Worm (Caenorhabditis elegans) whole organism, L3 larva: Measurements from ENCODE around the gene srw-137.
"Not testable (repeated sequence)": the region's sequence is repeated elsewhere in the genome, so short reads cannot be mapped to it uniquely, and the experiment has no call there.

Source experiments
- R02D3.7 ChIP-seq: fragments of 150-350 bp; optimal IDR thresholded peaks from 2 replicates; lab custom pipeline; 2014; ENCODE audit warnings: missing biosample characterization, missing genetic modification characterization
- ZK546.5 ChIP-seq: sonication (generic microtip); optimal IDR thresholded peaks from 2 replicates; lab custom pipeline; 2017; ENCODE audit warnings: missing biosample characterization, missing genetic modification characterization
- aly-2 ChIP-seq: fragments of 150-350 bp; optimal IDR thresholded peaks from 2 replicates; lab custom pipeline; 2014; ENCODE audit warnings: missing biosample characterization, missing genetic modification characterization
- ama-1 ChIP-seq: fragments of 150-350 bp; optimal IDR thresholded peaks from 2 replicates; lab custom pipeline; 2018
- ceh-16 ChIP-seq: sonication (generic microtip); optimal IDR thresholded peaks from 2 replicates; lab custom pipeline; 2017; ENCODE audit warnings: missing biosample characterization, missing genetic modification characterization
- ceh-28 ChIP-seq: fragments of 150-350 bp; optimal IDR thresholded peaks from 2 replicates; lab custom pipeline; 2014; ENCODE audit warnings: missing biosample characterization, missing genetic modification reagents, missing genetic modification characterization
- ceh-82 ChIP-seq: fragments of 150-350 bp; optimal IDR thresholded peaks from 2 replicates; lab custom pipeline; 2014; ENCODE audit warnings: missing biosample characterization, missing genetic modification characterization
- egl-27 ChIP-seq: sonication (generic microtip); optimal IDR thresholded peaks from 4 replicates; lab custom pipeline; 2017; ENCODE audit warnings: missing biosample characterization, missing genetic modification reagents, missing genetic modification characterization
- egl-5 ChIP-seq: fragments of 150-350 bp; optimal IDR thresholded peaks from 2 replicates; lab custom pipeline; 2017; ENCODE audit warnings: missing biosample characterization, missing genetic modification reagents, missing genetic modification characterization, inconsistent platforms
- elt-2 ChIP-seq: sonication (generic microtip); optimal IDR thresholded peaks from 2 replicates; lab custom pipeline; 2016; ENCODE audit warnings: missing genetic modification reagents, mild to moderate bottlenecking, missing genetic modification characterization, missing compliant biosample characterization
- elt-3 ChIP-seq, 3 experiments: fragments of 150-350 bp in 1 of 3; sonication (generic microtip) in 2 of 3; optimal IDR thresholded peaks; 2 replicates in 2 of 3; 4 replicates in 1 of 3; lab custom pipeline; 2014 to 2017; ENCODE audit warnings: missing biosample characterization in 3 of 3, missing genetic modification characterization in 3 of 3
- eor-1 ChIP-seq, 2 experiments: fragments of 150-350 bp; optimal IDR thresholded peaks; 2 replicates each; lab custom pipeline; 2014 to 2018; ENCODE audit warnings: missing biosample characterization in 2 of 2, missing genetic modification characterization in 2 of 2
- fkh-10 ChIP-seq: sonication (generic microtip); optimal IDR thresholded peaks from 2 replicates; lab custom pipeline; 2017; ENCODE audit warnings: missing biosample characterization, missing genetic modification reagents, missing genetic modification characterization
- fkh-2 ChIP-seq: fragments of 150-350 bp; optimal IDR thresholded peaks from 2 replicates; lab custom pipeline; 2014; ENCODE audit warnings: missing biosample characterization, missing genetic modification reagents, missing genetic modification characterization
- fos-1 ChIP-seq: fragments of 150-350 bp; optimal IDR thresholded peaks from 2 replicates; lab custom pipeline; 2014; ENCODE audit warnings: missing biosample characterization, missing genetic modification characterization
- hmg-11 ChIP-seq: sonication (generic microtip); optimal IDR thresholded peaks from 2 replicates; lab custom pipeline; 2016; ENCODE audit warnings: missing genetic modification characterization, missing compliant biosample characterization
- lin-39 ChIP-seq: fragments of 150-350 bp; optimal IDR thresholded peaks from 2 replicates; lab custom pipeline; 2018; ENCODE audit warnings: missing biosample characterization, missing genetic modification reagents, missing genetic modification characterization
- mdl-1 ChIP-seq: fragments of 150-350 bp; optimal IDR thresholded peaks from 2 replicates; lab custom pipeline; 2014; ENCODE audit warnings: missing biosample characterization, missing genetic modification characterization
- nfya-1 ChIP-seq: sonication (generic microtip); optimal IDR thresholded peaks from 2 replicates; lab custom pipeline; 2017; ENCODE audit warnings: missing genetic modification characterization, mild to moderate bottlenecking, missing compliant biosample characterization, antibody characterized with exemption, moderate library complexity; ENCODE audit not compliant: insufficient read depth
- nhr-11 ChIP-seq: fragments of 150-350 bp; optimal IDR thresholded peaks from 2 replicates; lab custom pipeline; 2014; ENCODE audit warnings: missing biosample characterization, missing genetic modification characterization
- nhr-12 ChIP-seq: fragments of 150-350 bp; optimal IDR thresholded peaks from 2 replicates; lab custom pipeline; 2014; ENCODE audit warnings: missing biosample characterization, missing genetic modification characterization
- nhr-237 ChIP-seq: fragments of 150-350 bp; optimal IDR thresholded peaks from 2 replicates; lab custom pipeline; 2014; ENCODE audit warnings: missing biosample characterization, missing genetic modification characterization
- nhr-28 ChIP-seq: fragments of 150-350 bp; optimal IDR thresholded peaks from 2 replicates; lab custom pipeline; 2014; ENCODE audit warnings: missing biosample characterization, missing genetic modification characterization
- nhr-67 ChIP-seq: fragments of 150-350 bp; optimal IDR thresholded peaks from 2 replicates; lab custom pipeline; 2014; ENCODE audit warnings: missing biosample characterization, missing genetic modification characterization
- nhr-76 ChIP-seq: fragments of 150-350 bp; sonication (generic microtip); optimal IDR thresholded peaks from 5 replicates; lab custom pipeline; 2014; ENCODE audit warnings: missing biosample characterization, missing genetic modification characterization
- pha-4 ChIP-seq: fragments of 150-350 bp; optimal IDR thresholded peaks from 2 replicates; lab custom pipeline; 2014; ENCODE audit warnings: missing biosample characterization, missing genetic modification reagents, missing genetic modification characterization
- sea-2 ChIP-seq: fragments of 150-350 bp; sonication (generic microtip); optimal IDR thresholded peaks from 4 replicates; lab custom pipeline; 2014; ENCODE audit warnings: missing biosample characterization, missing genetic modification reagents, missing genetic modification characterization
- skn-1 ChIP-seq: fragments of 150-350 bp; optimal IDR thresholded peaks from 2 replicates; lab custom pipeline; 2014; ENCODE audit warnings: missing biosample characterization, missing genetic modification characterization
- tbx-2 ChIP-seq: sonication (generic microtip); optimal IDR thresholded peaks from 2 replicates; lab custom pipeline; 2016; ENCODE audit warnings: mild to moderate bottlenecking, missing genetic modification characterization, missing compliant biosample characterization
- unc-39 ChIP-seq: sonication (generic microtip); optimal IDR thresholded peaks from 4 replicates; lab custom pipeline; 2017; ENCODE audit warnings: missing biosample characterization, missing genetic modification characterization
- unc-62 ChIP-seq: fragments of 150-350 bp; sonication (generic microtip); optimal IDR thresholded peaks from 4 replicates; lab custom pipeline; 2014; ENCODE audit warnings: missing biosample characterization, missing genetic modification reagents, missing genetic modification characterization
- zag-1 ChIP-seq: fragments of 150-350 bp; optimal IDR thresholded peaks from 2 replicates; lab custom pipeline; 2014; ENCODE audit warnings: missing biosample characterization, missing genetic modification characterization
- ztf-4 ChIP-seq: fragments of 150-350 bp; optimal IDR thresholded peaks from 2 replicates; lab custom pipeline; 2014; ENCODE audit warnings: missing biosample characterization, missing genetic modification characterization

srw-137 gene

ce11 chrV:2955342-2955741, 11.6 kb upstream of the srw-137 start, which contains the start of gene srh-248:
Gene srh-248, minus strand, starts transcription at chrV:2955442.
- TF ChIP-seq ztf-4 (tag; lab: Kevin White, UChicago); sea-2 (GFP tag; lab: Kevin White, UChicago); ceh-16 (tag; lab: Kevin White, UChicago): not testable (repeated sequence)

ce11 chrV:2952102-2952501, 8.3 kb upstream of the srw-137 start, which contains the start of gene srw-122:
Gene srw-122, minus strand, starts transcription at chrV:2952202.
- TF ChIP-seq nhr-237, aly-2, elt-2 (tag; lab: Kevin White, UChicago): not testable (repeated sequence)

- TF ChIP-seq egl-5 (tag; lab: Kevin White, UChicago): no peak
- TF ChIP-seq R02D3.7 (tag; lab: Kevin White, UChicago): no peak
- TF ChIP-seq lin-39 (tag; lab: Kevin White, UChicago): no peak
- TF ChIP-seq ceh-28 (tag; lab: Kevin White, UChicago): no peak
- no peak for TF ChIP-seq skn-1 (tag; lab: Kevin White, UChicago)
Observed at ce11 chrV:2945602-2946001, 1.8 kb upstream of the srw-137 start, which contains the start of gene srh-87. Gene srh-87, minus strand, starts transcription at chrV:2945702.

- no peak for TF ChIP-seq ceh-82 (tag; lab: Kevin White, UChicago)
- no peak for TF ChIP-seq elt-3 (tag; optimal IDR thresholded peaks at IDR 0.05; lab: Kevin White, UChicago)
- no peak for TF ChIP-seq ama-1 (lab: Kevin White, UChicago)
- no peak for TF ChIP-seq egl-5 (tag; lab: Kevin White, UChicago)
- TF ChIP-seq ZK546.5 (tag; lab: Kevin White, UChicago): no peak
- TF ChIP-seq fkh-2 (tag; lab: Kevin White, UChicago): no peak
- TF ChIP-seq egl-27: no peak
- TF ChIP-seq aly-2 (tag; lab: Kevin White, UChicago): no peak
- no peak for TF ChIP-seq nfya-1
- no peak for TF ChIP-seq mdl-1 (tag; lab: Kevin White, UChicago)
- no peak for TF ChIP-seq zag-1
- no peak for TF ChIP-seq skn-1 (tag; lab: Kevin White, UChicago)
- TF ChIP-seq unc-62: no peak
- TF ChIP-seq R02D3.7 (tag; lab: Kevin White, UChicago): no peak
- no peak for TF ChIP-seq nhr-76 (tag; lab: Kevin White, UChicago)
- no peak for TF ChIP-seq ceh-28 (tag; lab: Kevin White, UChicago)
- TF ChIP-seq fkh-10: no peak
- TF ChIP-seq eor-1 (tag; optimal IDR thresholded peaks at IDR 0.05; lab: Kevin White, UChicago): no peak
- TF ChIP-seq nhr-28 (tag; lab: Kevin White, UChicago): no peak
Observed at ce11 chrV:2942247-2942646, 1.5 kb downstream of the srw-137 start.

- TF ChIP-seq pha-4 (no peak), unc-39 (tag; lab: Kevin White, UChicago) (no peak), hmg-11 (tag; lab: Kevin White, UChicago) (no peak), nhr-11 (tag; lab: Kevin White, UChicago) (no peak), lin-39 (tag; lab: Kevin White, UChicago) (no peak), ZK546.5 (tag; lab: Kevin White, UChicago) (no peak), fos-1 (tag; lab: Kevin White, UChicago) (no peak), ceh-16 (tag; lab: Kevin White, UChicago) (no peak), nhr-28 (tag; lab: Kevin White, UChicago) (no peak), nhr-12 (tag; lab: Kevin White, UChicago) (no peak), tbx-2 (tag; lab: Kevin White, UChicago) (no peak), nhr-67 (no peak), egl-27 (no peak), mdl-1 (tag; lab: Kevin White, UChicago) (no peak), ceh-28 (tag; lab: Kevin White, UChicago) (no peak)
Observed at ce11 chrV:2941405-2941804, 2.4 kb downstream of the srw-137 start, which contains the start of gene srw-143. Gene srw-143, minus strand, starts transcription at chrV:2941505.
